Fruit fly (Drosophila melanogaster): ENCODE results near the gene Oga.
A peak's percentile ranks its signal among the peaks of the same experiment; 100 is the strongest.

Gene Oga

dm6 chr3R:21218733-21219165, at the start of gene Oga, which contains the start of gene Smyd5 (continued):
- TF ChIP-seq chm (GFP tag; IDR thresholded peaks at IDR 0.05) (no peak), CG1792 (GFP tag; optimal IDR thresholded peaks at IDR 0.05) (no peak), sima (GFP tag; optimal IDR thresholded peaks at IDR 0.05) (no peak), Nf-YC (tag; optimal IDR thresholded peaks at IDR 0.05) (peak; percentile 32), CG8944 (GFP tag; optimal IDR thresholded peaks at IDR 0.05) (no peak), CG7839 (tag; optimal IDR thresholded peaks at IDR 0.05) (peak; percentile 30), CG9215 (GFP tag; IDR thresholded peaks at IDR 0.05) (no peak), sens (GFP tag) (peak; percentile 84), HLH54F (GFP tag; optimal IDR thresholded peaks at IDR 0.05) (peak; percentile 47), Taf1 (GFP tag; IDR thresholded peaks at IDR 0.05) (no peak), cg (GFP tag; optimal IDR thresholded peaks at IDR 0.05) (no peak), wor (GFP tag; IDR thresholded peaks at IDR 0.05) (no peak), wek (GFP tag; optimal IDR thresholded peaks at IDR 0.05) (no peak), ttk (GFP tag; IDR thresholded peaks at IDR 0.05) (no peak), run (tag; optimal IDR thresholded peaks at IDR 0.05) (no peak), CG18599 (GFP tag; optimal IDR thresholded peaks at IDR 0.05) (no peak), oc (tag; optimal IDR thresholded peaks at IDR 0.05) (no peak), gce (GFP tag; IDR thresholded peaks at IDR 0.05) (no peak), CG7786 (GFP tag; optimal IDR thresholded peaks at IDR 0.05) (peak; percentile 52), toy (GFP tag; IDR thresholded peaks at IDR 0.05) (no peak), slou (GFP tag; optimal IDR thresholded peaks at IDR 0.05) (no peak), psq (GFP tag; optimal IDR thresholded peaks at IDR 0.05) (no peak), Lpt (GFP tag; optimal IDR thresholded peaks at IDR 0.05) (no peak), CG8924 (tag; optimal IDR thresholded peaks at IDR 0.05) (peak; percentile 30), tna (GFP tag; IDR thresholded peaks at IDR 0.05; ENCODE audit: partially characterized antibody) (peak; percentile 93), Rx (GFP tag; IDR thresholded peaks at IDR 0.05) (no peak), CG18764 (GFP tag; optimal IDR thresholded peaks at IDR 0.05) (peak; percentile 20), CG33557 (GFP tag; optimal IDR thresholded peaks at IDR 0.05) (peak; percentile 13), dysf (GFP tag; IDR thresholded peaks at IDR 0.05) (peak; percentile 39; the same call in 1 of the 3 replicates), CG3847 (GFP tag; IDR thresholded peaks at IDR 0.05) (peak; percentile 52), CG32772 (GFP tag; IDR thresholded peaks at IDR 0.05) (no peak), Chrac-16 (GFP tag; optimal IDR thresholded peaks at IDR 0.05) (peak; percentile 24), zfh1 (GFP tag; IDR thresholded peaks at IDR 0.05) (peak; percentile 26; the same call in 1 of the 3 replicates), lilli (GFP tag; optimal IDR thresholded peaks at IDR 0.05) (peak; percentile 69), CG6791 (GFP tag; IDR thresholded peaks at IDR 0.05; ENCODE audit: partially characterized antibody) (peak; percentile 94), Max (GFP tag; optimal IDR thresholded peaks at IDR 0.05) (peak; percentile 89), pzg (GFP tag; optimal IDR thresholded peaks at IDR 0.05) (peak; percentile 82), shn (GFP tag; optimal IDR thresholded peaks at IDR 0.05) (no peak), gsb (GFP tag; IDR thresholded peaks at IDR 0.05) (no peak), Elba2 (GFP tag; optimal IDR thresholded peaks at IDR 0.05) (peak; percentile 72), btn (GFP tag; optimal IDR thresholded peaks at IDR 0.05) (peak; percentile 15), phol (tag; optimal IDR thresholded peaks at IDR 0.05) (peak; percentile 41), tx (GFP tag; optimal IDR thresholded peaks at IDR 0.05) (peak; percentile 21), fd64A (GFP tag; optimal IDR thresholded peaks at IDR 0.05) (no peak), sna (GFP tag; IDR thresholded peaks at IDR 0.05; ENCODE audit: partially characterized antibody) (peak; percentile 88), ERR (GFP tag; optimal IDR thresholded peaks at IDR 0.05) (no peak), Sin3A (optimal IDR thresholded peaks at IDR 0.05) (peak; percentile 71), Sox100B (GFP tag; optimal IDR thresholded peaks at IDR 0.05) (no peak), CG13424 (tag; optimal IDR thresholded peaks at IDR 0.05) (peak; percentile 49), Fer3 (tag; optimal IDR thresholded peaks at IDR 0.05) (no peak), unc-4 (GFP tag; IDR thresholded peaks at IDR 0.05; ENCODE audit: partially characterized antibody) (peak; percentile 96), CG7963 (GFP tag; IDR thresholded peaks at IDR 0.05; ENCODE audit: partially characterized antibody) (peak; percentile 93)
